Fruit fly (Drosophila melanogaster): ENCODE data around the gene CG14312.

The CG14312 gene

dm6 chr3R:18311368-18311919 lies 28.1 kb upstream of the CG14312 start (continued):
- TF ChIP-seq grau (tag; optimal IDR thresholded peaks at IDR 0.05) (peak; percentile 75), CG5245 (GFP tag; optimal IDR thresholded peaks at IDR 0.05) (no peak), CG10565 (GFP tag; optimal IDR thresholded peaks at IDR 0.05) (no peak), gem (tag; optimal IDR thresholded peaks at IDR 0.05) (peak; percentile 83), luna (GFP tag; optimal IDR thresholded peaks at IDR 0.05) (no peak), CG6254 (GFP tag; optimal IDR thresholded peaks at IDR 0.05) (peak; percentile 54), CG11398 (GFP tag; optimal IDR thresholded peaks at IDR 0.05) (no peak), trem (tag; optimal IDR thresholded peaks at IDR 0.05) (no peak), Max (GFP tag; optimal IDR thresholded peaks at IDR 0.05) (no peak), CG14965 (GFP tag; optimal IDR thresholded peaks at IDR 0.05; ENCODE audit: borderline replicate concordance) (peak; percentile 27), CG3065 (GFP tag; optimal IDR thresholded peaks at IDR 0.05) (no peak), CG33213 (GFP tag; optimal IDR thresholded peaks at IDR 0.05) (peak; percentile 8), CG31224 (GFP tag; IDR thresholded peaks at IDR 0.05) (no peak), CG4730 (GFP tag; IDR thresholded peaks at IDR 0.05) (no peak), seq (GFP tag; IDR thresholded peaks at IDR 0.05) (peak; percentile 64; the same call in 1 of the 2 replicates), dmrt99B (tag; optimal IDR thresholded peaks at IDR 0.05) (peak; percentile 64), kay (GFP tag; optimal IDR thresholded peaks at IDR 0.05) (no peak), CG6791 (GFP tag; IDR thresholded peaks at IDR 0.05; ENCODE audit: partially characterized antibody) (no peak), Fer3 (tag; optimal IDR thresholded peaks at IDR 0.05) (no peak), shn (GFP tag; optimal IDR thresholded peaks at IDR 0.05) (peak; percentile 2), CG8924 (tag; optimal IDR thresholded peaks at IDR 0.05) (peak; percentile 73), HLH4C (GFP tag; IDR thresholded peaks at IDR 0.05; ENCODE audit: partially characterized antibody) (no peak), CG17328 (GFP tag; IDR thresholded peaks at IDR 0.05) (peak; percentile 35; the same call in 1 of the 2 replicates), CG9437 (GFP tag; optimal IDR thresholded peaks at IDR 0.05) (peak; percentile 72), Hey (tag; optimal IDR thresholded peaks at IDR 0.05) (peak; percentile 45), ranshi (GFP tag; IDR thresholded peaks at IDR 0.05) (peak; percentile 36; the same call in 1 of the 2 replicates), CG10147 (GFP tag; optimal IDR thresholded peaks at IDR 0.05) (peak; percentile 24), Dref (GFP tag; IDR thresholded peaks at IDR 0.05) (no peak), jing (GFP tag; optimal IDR thresholded peaks at IDR 0.05) (no peak), vvl (GFP tag; IDR thresholded peaks at IDR 0.05) (peak; percentile 81), CG18599 (GFP tag; optimal IDR thresholded peaks at IDR 0.05) (peak; percentile 74), Optix (GFP tag; IDR thresholded peaks at IDR 0.05) (peak; percentile 61; the same call in 1 of the 3 replicates), caup (GFP tag; optimal IDR thresholded peaks at IDR 0.05; ENCODE audit: severe bottlenecking) (peak; percentile 43), stc (GFP tag; IDR thresholded peaks at IDR 0.05) (no peak), bbx (GFP tag; IDR thresholded peaks at IDR 0.05; ENCODE audit: partially characterized antibody) (peak; percentile 53; the same call in 1 of the 2 replicates), CG34224 (GFP tag; IDR thresholded peaks at IDR 0.05; ENCODE audit: partially characterized antibody) (no peak), CG6813 (GFP tag; optimal IDR thresholded peaks at IDR 0.05) (peak; percentile 85), CG2129 (GFP tag; IDR thresholded peaks at IDR 0.05; ENCODE audit: partially characterized antibody) (no peak), CG10462 (GFP tag; optimal IDR thresholded peaks at IDR 0.05) (no peak), eve (GFP tag; optimal IDR thresholded peaks at IDR 0.05) (no peak), CG9215 (GFP tag; IDR thresholded peaks at IDR 0.05) (peak; percentile 32; the same call in 1 of the 2 replicates), CG10654 (GFP tag; optimal IDR thresholded peaks at IDR 0.05) (peak; percentile 45), CG17385 (GFP tag; optimal IDR thresholded peaks at IDR 0.05) (peak; percentile 14), dan (GFP tag; IDR thresholded peaks at IDR 0.05) (no peak), CG8944 (GFP tag; optimal IDR thresholded peaks at IDR 0.05) (no peak), maf-S (GFP tag; optimal IDR thresholded peaks at IDR 0.05) (peak; percentile 12), grn (GFP tag; optimal IDR thresholded peaks at IDR 0.05) (peak; percentile 34), CG16863 (GFP tag; optimal IDR thresholded peaks at IDR 0.05) (peak; percentile 22), Sox102F (GFP tag; optimal IDR thresholded peaks at IDR 0.05) (peak; percentile 58), CkIIα-i1 (GFP tag; IDR thresholded peaks at IDR 0.05) (no peak)
